Fruit fly (Drosophila melanogaster) whole organism, embryonic: Measurements from ENCODE around the gene Or67d.

Experiments
- Adf1 ChIP-seq: fragments of 200-800 bp; sonication (Bioruptor generic); IDR thresholded peaks from 2 replicates; pipeline ENCODE4 v1.3.6; 2022; ENCODE audit warnings: missing biosample characterization, missing genetic modification characterization
- Atf3 ChIP-seq: fragments of 200-800 bp; sonication (Bioruptor generic); optimal IDR thresholded peaks from 3 replicates; lab custom pipeline; 2016; ENCODE audit warnings: missing biosample characterization, missing genetic modification characterization
- Bgb ChIP-seq: fragments of 200-800 bp; sonication (Bioruptor generic); IDR thresholded peaks from 2 replicates; pipeline ENCODE4 v1.3.6; 2022; ENCODE audit warnings: missing biosample characterization, missing genetic modification characterization; ENCODE audit not compliant: partially characterized antibody
- CG10321 ChIP-seq: fragments of 200-800 bp; sonication (Bioruptor generic); IDR thresholded peaks from 2 replicates; pipeline ENCODE4 v1.3.6; 2022; ENCODE audit warnings: missing biosample characterization, missing genetic modification characterization
- CG10366 ChIP-seq: fragments of 200-800 bp; sonication (Bioruptor generic); IDR thresholded peaks from 2 replicates; pipeline ENCODE4 v1.3.6; 2022; ENCODE audit warnings: missing biosample characterization, missing genetic modification characterization
- CG11085 ChIP-seq: fragments of 200-800 bp; sonication (Bioruptor generic); IDR thresholded peaks from 2 replicates; pipeline ENCODE4 v1.3.6; 2022; ENCODE audit warnings: missing biosample characterization, missing genetic modification characterization
- CG12071 ChIP-seq: fragments of 200-800 bp; sonication (Bioruptor generic); optimal IDR thresholded peaks from 3 replicates; lab custom pipeline; 2018; ENCODE audit warnings: missing biosample characterization, mild to moderate bottlenecking, missing genetic modification characterization
- CG13287 ChIP-seq: fragments of 200-800 bp; sonication (Bioruptor generic); IDR thresholded peaks from 2 replicates; pipeline ENCODE4 v1.3.6; 2022; ENCODE audit warnings: missing biosample characterization, missing genetic modification characterization; ENCODE audit not compliant: partially characterized antibody
- CG13624 ChIP-seq: fragments of 200-800 bp; sonication (Bioruptor generic); optimal IDR thresholded peaks from 2 replicates; lab custom pipeline; 2016; ENCODE audit warnings: missing biosample characterization, missing genetic modification characterization
- CG15479 ChIP-seq: fragments of 200-800 bp; sonication (Bioruptor generic); optimal IDR thresholded peaks from 3 replicates; lab custom pipeline; 2019; ENCODE audit warnings: missing biosample characterization, mild to moderate bottlenecking, missing genetic modification characterization, moderate library complexity
- CG1832 ChIP-seq: fragments of 200-800 bp; sonication (Bioruptor generic); optimal IDR thresholded peaks from 2 replicates; lab custom pipeline; 2017; ENCODE audit warnings: missing biosample characterization, mild to moderate bottlenecking, missing genetic modification characterization, inconsistent platforms
- CG2678 ChIP-seq: fragments of 200-800 bp; sonication (Bioruptor generic); optimal IDR thresholded peaks from 3 replicates; lab custom pipeline; 2019; ENCODE audit warnings: missing biosample characterization, mild to moderate bottlenecking, missing genetic modification characterization, moderate library complexity
- CG2712 ChIP-seq: fragments of 200-800 bp; optimal IDR thresholded peaks from 3 replicates; lab custom pipeline; 2019; ENCODE audit warnings: missing biosample characterization, mild to moderate bottlenecking, missing genetic modification characterization, moderate library complexity
- CG32772 ChIP-seq: fragments of 200-800 bp; sonication (Bioruptor generic); IDR thresholded peaks from 2 replicates; pipeline ENCODE4 v1.3.6; 2022; ENCODE audit warnings: missing biosample characterization, missing genetic modification characterization
- CG34224 ChIP-seq: fragments of 200-800 bp; sonication (Bioruptor generic); IDR thresholded peaks from 3 replicates; pipeline ENCODE4 v1.3.6; 2022; ENCODE audit warnings: missing biosample characterization, missing genetic modification characterization; ENCODE audit not compliant: partially characterized antibody
- CG4707 ChIP-seq: fragments of 200-800 bp; sonication (Bioruptor generic); optimal IDR thresholded peaks from 2 replicates; lab custom pipeline; 2018; ENCODE audit warnings: missing biosample characterization, mild to moderate bottlenecking, missing genetic modification characterization, moderate library complexity
- CG7987 ChIP-seq: fragments of 200-800 bp; sonication (Bioruptor generic); optimal IDR thresholded peaks from 2 replicates; lab custom pipeline; 2018; ENCODE audit warnings: missing biosample characterization, mild to moderate bottlenecking, missing genetic modification characterization, moderate library complexity
- CG9609 ChIP-seq: fragments of 200-800 bp; sonication (Bioruptor generic); optimal IDR thresholded peaks from 3 replicates; lab custom pipeline; 2016; ENCODE audit warnings: missing biosample characterization, missing genetic modification characterization
- Dip2 ChIP-seq: fragments of 200-800 bp; sonication (Bioruptor generic); IDR thresholded peaks from 2 replicates; pipeline ENCODE4 v1.3.6; 2022; ENCODE audit warnings: missing biosample characterization, missing genetic modification characterization
- Dp ChIP-seq: fragments of 200-800 bp; sonication (Bioruptor generic); optimal IDR thresholded peaks from 2 replicates; lab custom pipeline; 2018; ENCODE audit warnings: missing biosample characterization, mild to moderate bottlenecking, missing genetic modification characterization, moderate library complexity
- Ets65A ChIP-seq: fragments of 200-800 bp; sonication (Bioruptor generic); peaks from one replicate; lab custom pipeline; 2016; ENCODE audit warnings: missing biosample characterization, missing genetic modification characterization
- Hmr ChIP-seq: fragments of 200-800 bp; sonication (Bioruptor generic); optimal IDR thresholded peaks from 3 replicates; lab custom pipeline; 2017; ENCODE audit warnings: mild to moderate bottlenecking, missing biosample characterization, missing genetic modification reagents, missing genetic modification characterization
- Hr3 ChIP-seq: fragments of 200-800 bp; sonication (Bioruptor generic); optimal IDR thresholded peaks from 3 replicates; lab custom pipeline; 2016; ENCODE audit warnings: missing biosample characterization, missing genetic modification characterization
- Nf-YB ChIP-seq: fragments of 200-800 bp; sonication (Bioruptor generic); optimal IDR thresholded peaks from 3 replicates; lab custom pipeline; 2019; ENCODE audit warnings: missing biosample characterization, mild to moderate bottlenecking, missing genetic modification characterization, moderate library complexity
- Nf-YC ChIP-seq: fragments of 200-800 bp; optimal IDR thresholded peaks from 3 replicates; lab custom pipeline; 2019; ENCODE audit warnings: missing biosample characterization, mild to moderate bottlenecking, missing genetic modification characterization, moderate library complexity
- Pdp1 ChIP-seq, 2 experiments: fragments of 200-800 bp; sonication (Bioruptor generic); optimal IDR thresholded peaks; 3 replicates each; lab custom pipeline; 2016; ENCODE audit warnings: missing biosample characterization in 2 of 2, missing genetic modification characterization in 2 of 2, mild to moderate bottlenecking in 1 of 2, moderate library complexity in 1 of 2
- Scr ChIP-seq: fragments of 200-800 bp; sonication (Bioruptor generic); IDR thresholded peaks from 2 replicates; pipeline ENCODE4 v1.3.6; 2022; ENCODE audit warnings: missing biosample characterization, missing genetic modification characterization; ENCODE audit not compliant: partially characterized antibody
- abd-A ChIP-seq: fragments of 200-800 bp; sonication (Bioruptor generic); optimal IDR thresholded peaks from 3 replicates; lab custom pipeline; 2019; ENCODE audit warnings: missing biosample characterization, mild to moderate bottlenecking, missing genetic modification characterization, moderate library complexity
- amos ChIP-seq: fragments of 200-800 bp; sonication (Bioruptor generic); IDR thresholded peaks from 2 replicates; pipeline ENCODE4 v1.3.6; 2022; ENCODE audit warnings: missing biosample characterization, missing genetic modification characterization; ENCODE audit not compliant: partially characterized antibody
- corto ChIP-seq: fragments of 200-800 bp; sonication (Bioruptor generic); optimal IDR thresholded peaks from 2 replicates; lab custom pipeline; 2016; ENCODE audit warnings: missing biosample characterization, mild to moderate bottlenecking, missing genetic modification characterization, moderate library complexity
- dati ChIP-seq: fragments of 200-800 bp; sonication (Bioruptor generic); IDR thresholded peaks from 2 replicates; pipeline ENCODE4 v1.3.6; 2022; ENCODE audit warnings: missing biosample characterization, missing genetic modification characterization
- ewg ChIP-seq: fragments of 200-800 bp; sonication (Bioruptor generic); optimal IDR thresholded peaks from 3 replicates; lab custom pipeline; 2017; ENCODE audit warnings: mild to moderate bottlenecking, missing biosample characterization, missing genetic modification reagents, missing genetic modification characterization
- fd102C ChIP-seq: fragments of 200-800 bp; sonication (Bioruptor generic); optimal IDR thresholded peaks from 2 replicates; lab custom pipeline; 2018; ENCODE audit warnings: missing biosample characterization, mild to moderate bottlenecking, missing genetic modification characterization, moderate library complexity
- gro ChIP-seq: fragments of 200-800 bp; sonication (Bioruptor generic); optimal IDR thresholded peaks from 2 replicates; lab custom pipeline; 2016; ENCODE audit warnings: missing biosample characterization, missing genetic modification characterization
- insv ChIP-seq, 2 experiments: fragments of 200-800 bp; sonication (Bioruptor generic); optimal IDR thresholded peaks; 3 replicates each; lab custom pipeline; 2016 to 2018; ENCODE audit warnings: missing biosample characterization in 2 of 2, missing genetic modification characterization in 2 of 2
- nom ChIP-seq: fragments of 200-800 bp; sonication (Bioruptor generic); optimal IDR thresholded peaks from 2 replicates; lab custom pipeline; 2017; ENCODE audit warnings: missing biosample characterization, missing genetic modification characterization, mild to moderate bottlenecking, moderate library complexity, missing genetic modification reagents
- phol ChIP-seq: fragments of 200-800 bp; sonication (Bioruptor generic); optimal IDR thresholded peaks from 3 replicates; lab custom pipeline; 2018; ENCODE audit warnings: missing biosample characterization, mild to moderate bottlenecking, missing genetic modification characterization, moderate library complexity
- pzg ChIP-seq: fragments of 200-800 bp; sonication (Bioruptor generic); optimal IDR thresholded peaks from 3 replicates; lab custom pipeline; 2018; ENCODE audit warnings: missing biosample characterization, mild to moderate bottlenecking, missing genetic modification characterization, moderate library complexity
- sd ChIP-seq: fragments of 200-800 bp; sonication (Bioruptor generic); optimal IDR thresholded peaks from 3 replicates; lab custom pipeline; 2018; ENCODE audit warnings: missing biosample characterization, mild to moderate bottlenecking, missing genetic modification characterization, moderate library complexity
- shn ChIP-seq: fragments of 200-800 bp; sonication (Bioruptor generic); optimal IDR thresholded peaks from 3 replicates; lab custom pipeline; 2016; ENCODE audit warnings: missing biosample characterization, missing genetic modification characterization
- sisA ChIP-seq: fragments of 200-800 bp; sonication (Bioruptor generic); IDR thresholded peaks from 2 replicates; pipeline ENCODE4 v1.3.6; 2022; ENCODE audit warnings: missing biosample characterization, missing genetic modification characterization
- sqz ChIP-seq: fragments of 200-800 bp; sonication (Bioruptor generic); optimal IDR thresholded peaks from 3 replicates; lab custom pipeline; 2018; ENCODE audit warnings: missing biosample characterization, mild to moderate bottlenecking, missing genetic modification characterization
- stwl ChIP-seq: fragments of 200-800 bp; sonication (Bioruptor generic); optimal IDR thresholded peaks from 3 replicates; lab custom pipeline; 2018; ENCODE audit warnings: missing biosample characterization, mild to moderate bottlenecking, missing genetic modification characterization, moderate library complexity
- trem ChIP-seq: fragments of 200-800 bp; optimal IDR thresholded peaks from 3 replicates; lab custom pipeline; 2019; ENCODE audit warnings: missing biosample characterization, mild to moderate bottlenecking, missing genetic modification characterization, moderate library complexity
- twi ChIP-seq: fragments of 200-800 bp; optimal IDR thresholded peaks from 2 replicates; lab custom pipeline; 2019; ENCODE audit warnings: missing biosample characterization, mild to moderate bottlenecking, missing genetic modification characterization, moderate library complexity
- unc-4 ChIP-seq: fragments of 200-800 bp; sonication (Bioruptor generic); IDR thresholded peaks from 2 replicates; pipeline ENCODE4 v1.3.6; 2022; ENCODE audit warnings: missing biosample characterization, missing genetic modification characterization; ENCODE audit not compliant: partially characterized antibody
- vvl ChIP-seq: fragments of 200-800 bp; sonication (Bioruptor generic); IDR thresholded peaks from 2 replicates; pipeline ENCODE4 v1.3.6; 2022; ENCODE audit warnings: missing biosample characterization, missing genetic modification characterization
- z ChIP-seq: fragments of 200-800 bp; sonication (Bioruptor generic); IDR thresholded peaks from 3 replicates; pipeline ENCODE4 v1.3.6; 2022; ENCODE audit warnings: missing biosample characterization, missing genetic modification characterization

The Or67d gene

dm6 chr3L:10225214-10225729, 47.7 kb upstream of the Or67d start, which contains the start of gene scramb1 (continued):
- TF ChIP-seq twi (tag; lab: Kevin White, UChicago) (no peak), CG34224 (GFP tag; lab: Robert Waterston, UW) (no peak), CG7987 (GFP tag; lab: Kevin White, UChicago) (no peak), Dp (peak; percentile 1), CG1832 (GFP tag; lab: Kevin White, UChicago) (no peak), Atf3 (GFP tag; lab: Kevin White, UChicago) (no peak), Scr (GFP tag; lab: Robert Waterston, UW) (peak; percentile 34; the same call in 1 of the 2 replicates), amos (GFP tag; lab: Robert Waterston, UW) (peak; percentile 55), pzg (GFP tag; lab: Kevin White, UChicago) (peak; percentile 37), CG4707 (GFP tag; lab: Kevin White, UChicago) (no peak), trem (tag; lab: Kevin White, UChicago) (peak; percentile 51), CG2712 (tag; lab: Kevin White, UChicago) (peak; percentile 35), CG13287 (peak; percentile 31; the same call in 1 of the 2 replicates), stwl (peak; percentile 24), CG10366 (GFP tag; lab: Robert Waterston, UW) (no peak), unc-4 (GFP tag; lab: Robert Waterston, UW) (peak; percentile 47; the same call in 1 of the 2 replicates), Hmr (GFP tag; lab: Kevin White, UChicago) (peak; percentile 23)

dm6 chr3L:10226055-10226454, 46.9 kb upstream of the Or67d start:
- TF ChIP-seq Ets65A (GFP tag; lab: Kevin White, UChicago) (peak; percentile 94), CG32772 (peak; percentile 70), Pdp1 (GFP tag; optimal IDR thresholded peaks at IDR 0.05; lab: Kevin White, UChicago) (no peak), Nf-YB (peak; percentile 79), nom (GFP tag; lab: Kevin White, UChicago) (peak; percentile 1), insv (GFP tag; optimal IDR thresholded peaks at IDR 0.05; lab: Kevin White, UChicago) (no peak), CG2678 (tag; lab: Kevin White, UChicago) (no peak), sqz (peak; percentile 100), shn (GFP tag; lab: Kevin White, UChicago) (no peak), vvl (GFP tag; lab: Robert Waterston, UW) (0 out of 2 replicates have a peak, but pooled peaks have one; percentile 45), Dip2 (GFP tag; lab: Robert Waterston, UW) (no peak), gro (peak; percentile 5), sisA (no peak), fd102C (GFP tag; lab: Kevin White, UChicago) (no peak), sd (tag; lab: Kevin White, UChicago) (peak; percentile 31), CG9609 (GFP tag; lab: Kevin White, UChicago) (no peak), CG13624 (peak; percentile 76), Bgb (GFP tag; lab: Robert Waterston, UW) (peak; percentile 18; the same call in 1 of the 2 replicates), corto (GFP tag; lab: Kevin White, UChicago) (no peak), Adf1 (GFP tag; lab: Robert Waterston, UW) (peak; percentile 76), dati (GFP tag; lab: Robert Waterston, UW) (peak; percentile 28; the same call in 1 of the 2 replicates), ewg (GFP tag; lab: Kevin White, UChicago) (peak; percentile 79), Hr3 (no peak), CG15479 (no peak), z (GFP tag; lab: Robert Waterston, UW) (peak; percentile 65), phol (tag; lab: Kevin White, UChicago) (peak; percentile 50), CG10321 (GFP tag; lab: Robert Waterston, UW) (peak; percentile 44; the same call in 1 of the 2 replicates), Nf-YC (tag; lab: Kevin White, UChicago) (peak; percentile 79), CG11085 (GFP tag; lab: Robert Waterston, UW) (0 out of 2 replicates have a peak, but pooled peaks have one; percentile 14), CG1832 (GFP tag; lab: Kevin White, UChicago) (peak; percentile 76), CG12071 (GFP tag; lab: Kevin White, UChicago) (peak; percentile 7), abd-A (tag; lab: Kevin White, UChicago) (peak; percentile 87)
